Fruit fly (Drosophila melanogaster): ENCODE results near the gene fng.

The fng gene

dm6 chr3L:20976967-20977720 is 27.8 kb upstream of the fng start:
- TF ChIP-seq nmo (GFP tag; optimal IDR thresholded peaks at IDR 0.05) (peak; percentile 34), ssp (GFP tag; IDR thresholded peaks at IDR 0.05) (no peak), CG2199 (GFP tag; IDR thresholded peaks at IDR 0.05) (no peak), dmrt99B (tag; optimal IDR thresholded peaks at IDR 0.05) (peak; percentile 27), Blimp-1 (GFP tag; optimal IDR thresholded peaks at IDR 0.05) (peak; percentile 85), fru (optimal IDR thresholded peaks at IDR 0.05) (no peak), CG13424 (tag; optimal IDR thresholded peaks at IDR 0.05) (peak; percentile 18), CG14710 (tag; optimal IDR thresholded peaks at IDR 0.05) (peak; percentile 5), ATbp (GFP tag; optimal IDR thresholded peaks at IDR 0.05) (peak; percentile 7), gsb-n (tag; optimal IDR thresholded peaks at IDR 0.05) (peak; percentile 20), oc (tag; optimal IDR thresholded peaks at IDR 0.05) (peak; percentile 83), eve (GFP tag; optimal IDR thresholded peaks at IDR 0.05) (peak in 1 of 2 experiments; percentile 43), tna (GFP tag; IDR thresholded peaks at IDR 0.05; ENCODE audit: partially characterized antibody) (no peak), Oli (tag; optimal IDR thresholded peaks at IDR 0.05) (peak; percentile 20), bsh (GFP tag; optimal IDR thresholded peaks at IDR 0.05) (peak in 1 of 2 experiments; percentile 36), CG8388 (GFP tag; optimal IDR thresholded peaks at IDR 0.05) (peak; percentile 6), sens (GFP tag) (no peak), CG17361 (GFP tag; IDR thresholded peaks at IDR 0.05) (peak; percentile 50; the same call in 2 of the 3 replicates), ci (GFP tag; IDR thresholded peaks at IDR 0.05) (0 out of 3 replicates have a peak, but pooled peaks have one; percentile 10), p53 (GFP tag; optimal IDR thresholded peaks at IDR 0.05) (no peak), CG16813 (GFP tag; IDR thresholded peaks at IDR 0.05; ENCODE audit: partially characterized antibody) (no peak), CG13775 (GFP tag; optimal IDR thresholded peaks at IDR 0.05) (no peak), Sox100B (GFP tag; optimal IDR thresholded peaks at IDR 0.05) (peak; percentile 9), schlank (tag; optimal IDR thresholded peaks at IDR 0.05) (no peak), Nf-YB (GFP tag; optimal IDR thresholded peaks at IDR 0.05) (peak; percentile 36), fd96Cb (tag; optimal IDR thresholded peaks at IDR 0.05) (peak; percentile 24), CG18476 (GFP tag; optimal IDR thresholded peaks at IDR 0.05) (no peak), gem (tag; optimal IDR thresholded peaks at IDR 0.05) (peak; percentile 58), CG15601 (tag; optimal IDR thresholded peaks at IDR 0.05) (peak; percentile 4), tx (GFP tag; optimal IDR thresholded peaks at IDR 0.05) (no peak), Doc2 (GFP tag; IDR thresholded peaks at IDR 0.05) (no peak), Sox102F (GFP tag; optimal IDR thresholded peaks at IDR 0.05) (peak; percentile 62), tin (GFP tag; optimal IDR thresholded peaks at IDR 0.05) (no peak), D19A (tag; optimal IDR thresholded peaks at IDR 0.05) (peak; percentile 72), CoRest (tag; optimal IDR thresholded peaks at IDR 0.05) (peak; percentile 23)

DNA sequence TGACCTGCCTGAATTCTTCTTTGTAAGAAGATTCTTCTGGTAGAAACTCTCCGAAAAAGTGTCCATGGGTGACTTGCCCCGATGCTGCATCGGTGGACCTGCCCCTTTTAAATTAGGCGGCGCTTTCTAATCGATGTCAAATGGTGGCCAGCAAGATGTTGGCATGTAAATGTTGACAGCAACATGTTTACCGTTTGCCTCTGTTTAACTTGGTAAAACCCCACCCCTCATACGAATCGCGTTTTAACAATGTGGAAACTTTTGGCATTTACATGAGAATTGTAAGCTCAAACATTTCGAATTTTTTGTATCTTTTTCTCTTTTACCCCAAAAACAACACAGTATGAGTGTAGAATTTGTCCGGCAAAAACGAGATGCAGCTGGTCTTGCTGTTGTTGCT is 27.1 kb upstream of the fng start:
- TF ChIP-seq CG31365 (tag; optimal IDR thresholded peaks at IDR 0.05) (no peak), Dbx (GFP tag; IDR thresholded peaks at IDR 0.05) (no peak), ara (GFP tag; IDR thresholded peaks at IDR 0.05) (0 out of 2 replicates have a peak, but pooled peaks have one; percentile 20), CrebB (tag; optimal IDR thresholded peaks at IDR 0.05) (no peak), Xrp1 (GFP tag; IDR thresholded peaks at IDR 0.05) (0 out of 2 replicates have a peak, but pooled peaks have one; percentile 24), wek (GFP tag; optimal IDR thresholded peaks at IDR 0.05) (peak; percentile 21), sob (GFP tag; IDR thresholded peaks at IDR 0.05) (no peak), eve (GFP tag; optimal IDR thresholded peaks at IDR 0.05) (peak in 1 of 2 experiments; percentile 3), sna (GFP tag; IDR thresholded peaks at IDR 0.05; ENCODE audit: partially characterized antibody) (no peak), ATbp (GFP tag; optimal IDR thresholded peaks at IDR 0.05) (peak; percentile 14), kni (GFP tag; optimal IDR thresholded peaks at IDR 0.05) (peak; percentile 40), CG10431 (GFP tag; optimal IDR thresholded peaks at IDR 0.05) (peak; percentile 9), otp (GFP tag; IDR thresholded peaks at IDR 0.05) (0 out of 3 replicates have a peak, but pooled peaks have one; percentile 16), CG7928 (GFP tag; optimal IDR thresholded peaks at IDR 0.05) (no peak), Asciz (GFP tag; optimal IDR thresholded peaks at IDR 0.05) (peak; percentile 15), CG8765 (GFP tag; IDR thresholded peaks at IDR 0.05) (no peak)

Measured in whole organism, embryonic.